Worm (Caenorhabditis elegans): ENCODE results near the gene Y62H9A.12.

DNA sequence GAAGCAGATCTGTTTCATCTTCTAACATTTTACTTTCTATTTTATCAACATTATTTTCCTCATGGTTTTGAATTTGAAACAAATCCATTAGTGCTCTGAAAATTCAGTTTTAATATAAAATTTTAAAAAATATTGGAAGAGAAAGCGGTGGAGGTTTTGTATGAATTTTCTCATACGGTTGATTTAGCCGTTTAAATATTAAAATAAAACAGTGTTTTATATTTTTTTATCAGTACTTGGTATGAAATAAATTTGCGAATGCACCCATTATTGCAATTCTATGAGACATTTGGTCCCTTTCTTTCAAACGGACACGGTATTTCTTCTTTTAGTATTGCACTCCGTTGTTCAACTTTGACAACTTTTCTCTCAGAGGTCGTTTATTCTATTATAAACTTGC is 17.6 kb downstream of the Y62H9A.12 start, which contains the start of gene dot-1.4:
- TF ChIP-seq med-1 (GFP tag; optimal IDR thresholded peaks at IDR 0.05; ENCODE audit: insufficient read depth) (no peak), tab-1 (GFP tag; IDR thresholded peaks at IDR 0.05) (no peak), klf-2 (GFP tag; conservative IDR thresholded peaks at IDR 0.05) (no peak)

Data from whole organism, midembryonic.